Worm (Caenorhabditis elegans): ENCODE measurements around the gene nhr-22.

DNA sequence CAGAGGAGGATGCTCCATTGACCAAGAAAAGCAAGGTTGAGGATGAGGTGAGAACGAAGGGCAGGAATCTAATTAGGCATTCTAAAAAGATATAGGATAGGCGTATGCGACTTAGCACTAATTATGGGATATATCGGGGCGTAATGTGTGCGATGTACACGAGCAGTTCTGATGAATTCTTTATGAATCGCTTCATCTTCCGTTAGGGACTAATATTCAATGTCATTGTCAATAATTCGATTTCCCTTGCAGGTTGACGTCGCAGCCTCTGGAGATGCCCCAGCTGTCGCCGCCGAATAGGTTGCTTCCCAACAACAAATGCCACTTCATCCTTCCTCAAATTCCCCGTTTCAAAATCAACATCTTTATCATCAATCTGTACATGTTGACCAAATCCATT, 43.5 kb upstream of the nhr-22 start:
- no peak for TF ChIP-seq bed-2 (GFP tag; IDR thresholded peaks at IDR 0.05)
- TF ChIP-seq lir-1 (GFP tag; conservative IDR thresholded peaks at IDR 0.05): no peak
